Worm (Caenorhabditis elegans) whole organism, L2 larva: ENCODE data around the gene C47A10.16.

Source experiments
- C34F6.9 ChIP-seq: fragments of 150-350 bp; optimal IDR thresholded peaks from 2 replicates; lab custom pipeline; 2014; ENCODE audit warnings: missing biosample characterization, missing genetic modification characterization
- ZK546.5 ChIP-seq: sonication (generic microtip); optimal IDR thresholded peaks from 2 replicates; lab custom pipeline; 2017; ENCODE audit warnings: missing biosample characterization, missing genetic modification characterization
- aly-2 ChIP-seq: fragments of 150-350 bp; optimal IDR thresholded peaks from 2 replicates; lab custom pipeline; 2014; ENCODE audit warnings: missing biosample characterization, missing genetic modification characterization
- ama-1 ChIP-seq: fragments of 150-350 bp; optimal IDR thresholded peaks from 2 replicates; lab custom pipeline; 2018; ENCODE audit warnings: inconsistent platforms
- blmp-1 ChIP-seq: sonication (generic microtip); optimal IDR thresholded peaks from 2 replicates; lab custom pipeline; 2017; ENCODE audit warnings: missing genetic modification characterization, mild to moderate bottlenecking, missing compliant biosample characterization, antibody characterized with exemption, moderate library complexity; ENCODE audit not compliant: insufficient read depth
- ceh-82 ChIP-seq: fragments of 150-350 bp; optimal IDR thresholded peaks from 2 replicates; lab custom pipeline; 2014; ENCODE audit warnings: missing biosample characterization, missing genetic modification characterization
- crh-2 ChIP-seq: sonication (generic microtip); optimal IDR thresholded peaks from 2 replicates; lab custom pipeline; 2017; ENCODE audit warnings: missing biosample characterization, missing genetic modification characterization
- egl-27 ChIP-seq: sonication (generic microtip); optimal IDR thresholded peaks from 3 replicates; lab custom pipeline; 2017; ENCODE audit warnings: missing biosample characterization, missing genetic modification reagents, missing genetic modification characterization
- elt-1 ChIP-seq: fragments of 150-350 bp; optimal IDR thresholded peaks from 2 replicates; lab custom pipeline; 2014; ENCODE audit warnings: missing biosample characterization, missing genetic modification characterization
- elt-3 ChIP-seq: sonication (generic microtip); optimal IDR thresholded peaks from 2 replicates; lab custom pipeline; 2017; ENCODE audit warnings: missing biosample characterization, missing genetic modification characterization
- fos-1 ChIP-seq: fragments of 150-350 bp; optimal IDR thresholded peaks from 2 replicates; lab custom pipeline; 2014; ENCODE audit warnings: missing biosample characterization, missing genetic modification characterization
- gmeb-1 ChIP-seq: fragments of 150-350 bp; optimal IDR thresholded peaks from 2 replicates; lab custom pipeline; 2014; ENCODE audit warnings: missing biosample characterization, missing genetic modification characterization
- lin-39 ChIP-seq: fragments of 150-350 bp; optimal IDR thresholded peaks from 2 replicates; lab custom pipeline; 2014; ENCODE audit warnings: missing biosample characterization, missing genetic modification reagents, missing genetic modification characterization
- lsy-2 ChIP-seq, 2 experiments: fragments of 150-350 bp in 1 of 2; sonication (generic microtip) in 1 of 2; optimal IDR thresholded peaks; 2 replicates each; lab custom pipeline; 2014 to 2017; ENCODE audit warnings: missing biosample characterization in 2 of 2, missing genetic modification characterization in 2 of 2
- mab-5 ChIP-seq: fragments of 150-350 bp; optimal IDR thresholded peaks from 2 replicates; lab custom pipeline; 2014; ENCODE audit warnings: missing biosample characterization, missing genetic modification characterization
- mbf-1 ChIP-seq: sonication (generic microtip); optimal IDR thresholded peaks from 2 replicates; lab custom pipeline; 2017; ENCODE audit warnings: missing biosample characterization, missing genetic modification characterization
- nhr-10 ChIP-seq: sonication (generic microtip); optimal IDR thresholded peaks from 2 replicates; lab custom pipeline; 2017; ENCODE audit warnings: missing biosample characterization, missing genetic modification characterization
- nhr-11 ChIP-seq: fragments of 150-350 bp; optimal IDR thresholded peaks from 2 replicates; lab custom pipeline; 2014; ENCODE audit warnings: missing biosample characterization, missing genetic modification characterization
- nhr-12 ChIP-seq: fragments of 150-350 bp; optimal IDR thresholded peaks from 2 replicates; lab custom pipeline; 2014; ENCODE audit warnings: missing biosample characterization, missing genetic modification characterization
- nhr-129 ChIP-seq: fragments of 150-350 bp; optimal IDR thresholded peaks from 2 replicates; lab custom pipeline; 2014; ENCODE audit warnings: missing biosample characterization, missing genetic modification characterization
- nhr-21 ChIP-seq: fragments of 150-350 bp; optimal IDR thresholded peaks from 2 replicates; lab custom pipeline; 2014; ENCODE audit warnings: missing biosample characterization, missing genetic modification characterization
- nhr-23 ChIP-seq: fragments of 150-350 bp; optimal IDR thresholded peaks from 2 replicates; lab custom pipeline; 2014; ENCODE audit warnings: missing biosample characterization, missing genetic modification reagents, missing genetic modification characterization
- nhr-6 ChIP-seq: fragments of 150-350 bp; optimal IDR thresholded peaks from 2 replicates; lab custom pipeline; 2014; ENCODE audit warnings: missing biosample characterization, missing genetic modification characterization
- nhr-77 ChIP-seq: fragments of 150-350 bp; optimal IDR thresholded peaks from 2 replicates; lab custom pipeline; 2014; ENCODE audit warnings: missing biosample characterization, missing genetic modification characterization
- peb-1 ChIP-seq: fragments of 150-350 bp; optimal IDR thresholded peaks from 2 replicates; lab custom pipeline; 2014; ENCODE audit warnings: missing biosample characterization, missing genetic modification characterization
- skn-1 ChIP-seq: sonication (generic microtip); optimal IDR thresholded peaks from 2 replicates; lab custom pipeline; 2017; ENCODE audit warnings: missing biosample characterization, missing genetic modification characterization
- sma-9 ChIP-seq, 2 experiments: fragments of 150-350 bp in 1 of 2; sonication (generic microtip) in 1 of 2; optimal IDR thresholded peaks; 2 replicates each; lab custom pipeline; 2014 to 2016; ENCODE audit warnings: missing genetic modification characterization in 2 of 2, mild to moderate bottlenecking in 1 of 2, missing biosample characterization in 1 of 2, missing compliant biosample characterization in 1 of 2, missing genetic modification reagents in 1 of 2, moderate library complexity in 1 of 2
- unc-55 ChIP-seq: fragments of 150-350 bp; sonication (generic microtip); optimal IDR thresholded peaks from 3 replicates; lab custom pipeline; 2014; ENCODE audit warnings: missing biosample characterization, missing genetic modification reagents, missing genetic modification characterization
- unc-62 ChIP-seq: fragments of 150-350 bp; optimal IDR thresholded peaks from 2 replicates; lab custom pipeline; 2014; ENCODE audit warnings: missing biosample characterization, missing genetic modification reagents, missing genetic modification characterization
- ztf-4 ChIP-seq: fragments of 150-350 bp; optimal IDR thresholded peaks from 2 replicates; lab custom pipeline; 2014; ENCODE audit warnings: missing biosample characterization, missing genetic modification characterization

Gene C47A10.16

ce11 chrV:17780285-17780684 is 15.3 kb upstream of the C47A10.16 start:
- TF ChIP-seq nhr-11 (tag; lab: Kevin White, UChicago) = no peak
- no peak for TF ChIP-seq nhr-10
- TF ChIP-seq skn-1 (tag; lab: Kevin White, UChicago) = no peak
- peak; percentile 2 for TF ChIP-seq crh-2 (tag; lab: Kevin White, UChicago)
- no peak for TF ChIP-seq elt-3 (tag; lab: Kevin White, UChicago)
- peak; percentile 19 for TF ChIP-seq nhr-129 (tag; lab: Kevin White, UChicago)
- no peak for TF ChIP-seq unc-55 (GFP tag; lab: Kevin White, UChicago)
- TF ChIP-seq fos-1 (tag; lab: Kevin White, UChicago) = peak; percentile 50
- no peak for TF ChIP-seq peb-1 (tag; lab: Kevin White, UChicago)
- TF ChIP-seq gmeb-1 (tag; lab: Kevin White, UChicago) = no peak
- no peak for TF ChIP-seq sma-9 (GFP tag; optimal IDR thresholded peaks at IDR 0.05; lab: Kevin White, UChicago)
- TF ChIP-seq sma-9 (tag; optimal IDR thresholded peaks at IDR 0.05; lab: Kevin White, UChicago) = no peak
- TF ChIP-seq, all 48 proteins: peak for 3

DNA sequence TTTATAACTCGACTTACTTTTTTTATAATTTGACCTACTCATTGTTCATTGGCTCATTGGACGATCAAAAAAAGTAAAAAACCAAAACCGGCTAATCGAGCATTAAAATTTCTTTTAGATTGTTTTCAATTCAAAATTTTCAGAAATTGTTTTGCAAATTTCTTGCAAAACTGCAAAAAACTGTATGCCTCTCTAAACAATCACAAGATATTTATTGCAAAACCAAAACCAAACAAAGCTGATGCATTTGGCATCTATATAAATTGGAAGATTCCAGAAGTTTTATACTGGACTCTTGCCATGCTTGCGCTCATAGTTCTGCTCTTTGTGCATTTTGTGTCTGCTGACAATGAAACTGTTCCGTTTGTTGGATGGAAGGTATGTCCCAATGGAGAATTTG is 12.6 kb upstream of the C47A10.16 start, which contains the start of gene C47A10.12:
C47A10.12 (plus strand) TSS at position 301 of the 400 bp plus-strand sequence.
- no peak for TF ChIP-seq lsy-2 (tag; optimal IDR thresholded peaks at IDR 0.05; lab: Kevin White, UChicago)
- TF ChIP-seq ZK546.5 (tag; lab: Kevin White, UChicago) = no peak
- no peak for TF ChIP-seq crh-2 (tag; lab: Kevin White, UChicago)
- no peak for TF ChIP-seq nhr-12 (tag; lab: Kevin White, UChicago)
- no peak for TF ChIP-seq elt-3 (tag; lab: Kevin White, UChicago)
- TF ChIP-seq lin-39 (tag; lab: Kevin White, UChicago) = no peak
- no peak for TF ChIP-seq mbf-1 (tag; lab: Kevin White, UChicago)

- TF ChIP-seq blmp-1 (tag; lab: Kevin White, UChicago) (no peak), C34F6.9 (no peak), nhr-11 (tag; lab: Kevin White, UChicago) (no peak), nhr-12 (tag; lab: Kevin White, UChicago) (no peak), elt-1 (tag; lab: Kevin White, UChicago) (no peak), sma-9 (GFP tag; optimal IDR thresholded peaks at IDR 0.05; lab: Kevin White, UChicago) (no peak), sma-9 (tag; optimal IDR thresholded peaks at IDR 0.05; lab: Kevin White, UChicago) (no peak), crh-2 (tag; lab: Kevin White, UChicago) (no peak), aly-2 (tag; lab: Kevin White, UChicago) (no peak), gmeb-1 (tag; lab: Kevin White, UChicago) (no peak), lin-39 (tag; lab: Kevin White, UChicago) (no peak), nhr-23 (tag; lab: Kevin White, UChicago) (no peak)
Observed at ce11 chrV:17777127-17777526, 12.2 kb upstream of the C47A10.16 start, which contains the start of gene ddo-1. TSS of gene ddo-1 (minus strand) at chrV:17777227.

DNA sequence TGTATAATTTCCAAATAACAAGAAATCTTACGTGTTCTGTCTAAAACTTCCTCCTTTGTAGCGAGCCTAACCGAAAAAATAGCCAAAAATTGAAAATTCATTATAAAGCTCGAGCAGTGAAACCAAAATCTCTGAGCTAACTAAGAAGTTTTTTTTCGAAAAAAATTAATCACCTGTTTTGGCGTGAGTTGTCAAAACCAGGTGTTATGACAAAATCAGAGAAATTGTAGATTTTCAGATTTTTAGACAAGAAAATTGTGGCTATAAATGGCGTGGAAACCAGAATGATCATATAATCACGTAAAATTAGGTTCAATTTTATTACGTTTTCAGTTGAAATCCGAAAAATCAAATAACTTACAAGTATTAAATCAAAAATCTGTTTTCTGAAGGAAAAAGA is 8.1 kb upstream of the C47A10.16 start, which contains the start of gene sre-21:
sre-21 (minus strand) TSS at position 101 of the 400 bp plus-strand sequence.
- TF ChIP-seq blmp-1 (tag; lab: Kevin White, UChicago) (no peak), ama-1 (no peak), nhr-23 (tag; lab: Kevin White, UChicago) (no peak), lin-39 (tag; lab: Kevin White, UChicago) (no peak), nhr-129 (tag; lab: Kevin White, UChicago) (no peak), sma-9 (GFP tag; optimal IDR thresholded peaks at IDR 0.05; lab: Kevin White, UChicago) (no peak), sma-9 (tag; optimal IDR thresholded peaks at IDR 0.05; lab: Kevin White, UChicago) (no peak), mab-5 (tag; lab: Kevin White, UChicago) (no peak), nhr-6 (no peak), ztf-4 (tag; lab: Kevin White, UChicago) (no peak), egl-27 (no peak), mbf-1 (tag; lab: Kevin White, UChicago) (no peak), ceh-82 (tag; lab: Kevin White, UChicago) (no peak), nhr-12 (tag; lab: Kevin White, UChicago) (no peak), nhr-11 (tag; lab: Kevin White, UChicago) (no peak), elt-3 (tag; lab: Kevin White, UChicago) (no peak), nhr-21 (tag; lab: Kevin White, UChicago) (no peak), peb-1 (tag; lab: Kevin White, UChicago) (no peak), nhr-77 (tag; lab: Kevin White, UChicago) (no peak), unc-62 (GFP tag; lab: Kevin White, UChicago) (no peak)

- TF ChIP-seq nhr-23 (tag; lab: Kevin White, UChicago) (no peak), nhr-6 (no peak), unc-55 (GFP tag; lab: Kevin White, UChicago) (no peak), aly-2 (tag; lab: Kevin White, UChicago) (no peak)
Observed at ce11 chrV:17767768-17768167, 2.8 kb upstream of the C47A10.16 start.
